Worm (Caenorhabditis elegans): ENCODE measurements around the gene Y41C4A.12.

Y41C4A.12 gene

ce11 chrIII:11738482-11738881 lies 12.0 kb upstream of the Y41C4A.12 start (continued):
- TF ChIP-seq hpl-2 (GFP tag; optimal IDR thresholded peaks at IDR 0.05) (no peak), F16B12.6 (tag; optimal IDR thresholded peaks at IDR 0.05) (no peak), nhr-28 (tag; optimal IDR thresholded peaks at IDR 0.05) (no peak), snu-23 (GFP tag; optimal IDR thresholded peaks at IDR 0.05) (peak; percentile 70), Y116A8C.19 (tag; optimal IDR thresholded peaks at IDR 0.05; ENCODE audit: borderline replicate concordance) (no peak), nhr-19 (GFP tag; conservative IDR thresholded peaks at IDR 0.05) (peak; percentile 51), mef-2 (tag; optimal IDR thresholded peaks at IDR 0.05) (no peak), lin-39 (tag; optimal IDR thresholded peaks at IDR 0.05) (no peak), nhr-76 (tag; optimal IDR thresholded peaks at IDR 0.05) (no peak), nhr-47 (tag; optimal IDR thresholded peaks at IDR 0.05) (peak; percentile 38), lin-14 (GFP tag; optimal IDR thresholded peaks at IDR 0.05) (peak; percentile 87), zag-1 (tag; optimal IDR thresholded peaks at IDR 0.05) (peak; percentile 28), lin-13 (GFP tag; optimal IDR thresholded peaks at IDR 0.05) (no peak), ces-1 (GFP tag; optimal IDR thresholded peaks at IDR 0.05) (no peak), zip-4 (GFP tag; optimal IDR thresholded peaks at IDR 0.05) (no peak), mdl-1 (tag; optimal IDR thresholded peaks at IDR 0.05) (peak in 1 of 2 experiments; percentile 11), nhr-71 (tag; optimal IDR thresholded peaks at IDR 0.05) (peak; percentile 80), ets-5 (GFP tag; IDR thresholded peaks at IDR 0.05) (no peak), alr-1 (tag; optimal IDR thresholded peaks at IDR 0.05; ENCODE audit: borderline replicate concordance) (no peak), C34B4.2 (tag; optimal IDR thresholded peaks at IDR 0.05) (no peak), rnt-1 (tag; optimal IDR thresholded peaks at IDR 0.05) (peak; percentile 76), dsc-1 (tag; optimal IDR thresholded peaks at IDR 0.05) (peak; percentile 44), nhr-90 (tag; optimal IDR thresholded peaks at IDR 0.05; ENCODE audit: poor library complexity) (peak; percentile 8), isw-1 (GFP tag; IDR thresholded peaks at IDR 0.05) (peak; percentile 20; the same call in 1 of the 2 replicates), swsn-7 (tag; optimal IDR thresholded peaks at IDR 0.05) (peak; percentile 35), mab-9 (GFP tag; IDR thresholded peaks at IDR 0.05) (peak; percentile 52; the same call in 1 of the 2 replicates), nhr-85 (tag) (peak; percentile 85), skn-1 (tag; optimal IDR thresholded peaks at IDR 0.05) (peak; percentile 14)

- TF ChIP-seq sup-37 (GFP tag; optimal IDR thresholded peaks at IDR 0.05), result no peak
- TF ChIP-seq mep-1 (tag; optimal IDR thresholded peaks at IDR 0.05), result no peak
- TF ChIP-seq sox-4 (tag; optimal IDR thresholded peaks at IDR 0.05), result no peak
- no peak for TF ChIP-seq nhr-84 (tag; optimal IDR thresholded peaks at IDR 0.05)
- no peak for TF ChIP-seq ceh-63 (GFP tag; optimal IDR thresholded peaks at IDR 0.05)
- no peak for TF ChIP-seq mab-9 (GFP tag; IDR thresholded peaks at IDR 0.05)
- TF ChIP-seq lir-3 (tag; optimal IDR thresholded peaks at IDR 0.05; ENCODE audit: poor library complexity), result no peak
- TF ChIP-seq nhr-47 (tag; optimal IDR thresholded peaks at IDR 0.05), result no peak
- TF ChIP-seq lin-35 (GFP tag; optimal IDR thresholded peaks at IDR 0.05), result no peak
- TF ChIP-seq isw-1 (GFP tag; IDR thresholded peaks at IDR 0.05), result no peak
- TF ChIP-seq dpl-1 (GFP tag; optimal IDR thresholded peaks at IDR 0.05), result no peak
Observed at ce11 chrIII:11737527-11737926, 11.0 kb upstream of the Y41C4A.12 start, which contains the start of gene sup-1. TSS of gene sup-1 (minus strand) at chrIII:11737627.

- TF ChIP-seq pag-3 (tag; optimal IDR thresholded peaks at IDR 0.05; ENCODE audit: borderline replicate concordance, insufficient read depth), result no peak
- TF ChIP-seq hpl-2 (GFP tag; optimal IDR thresholded peaks at IDR 0.05), result no peak
- TF ChIP-seq Y116A8C.19 (tag; optimal IDR thresholded peaks at IDR 0.05; ENCODE audit: borderline replicate concordance), result no peak
- no peak for TF ChIP-seq nhr-90 (tag; optimal IDR thresholded peaks at IDR 0.05; ENCODE audit: poor library complexity)
Observed at ce11 chrIII:11732943-11733342, 6.5 kb upstream of the Y41C4A.12 start.

ce11 chrIII:11732056-11732455 lies 5.6 kb upstream of the Y41C4A.12 start, which contains the start of gene Y41C4A.21:
TSS of gene Y41C4A.21 (plus strand) at chrIII:11732356.
- TF ChIP-seq nhr-47 (tag; optimal IDR thresholded peaks at IDR 0.05), result no peak
- no peak for TF ChIP-seq nhr-11 (tag; optimal IDR thresholded peaks at IDR 0.05)
- no peak for TF ChIP-seq lin-39 (tag; optimal IDR thresholded peaks at IDR 0.05)
- no peak for TF ChIP-seq rnt-1 (tag; optimal IDR thresholded peaks at IDR 0.05)
- no peak for TF ChIP-seq zip-4 (GFP tag; optimal IDR thresholded peaks at IDR 0.05)
- TF ChIP-seq nhr-12 (tag; optimal IDR thresholded peaks at IDR 0.05), result no peak
- TF ChIP-seq jun-1 (tag; optimal IDR thresholded peaks at IDR 0.05), result no peak
- no peak for TF ChIP-seq lir-3 (tag; optimal IDR thresholded peaks at IDR 0.05; ENCODE audit: poor library complexity)
- no peak for TF ChIP-seq ceh-88 (GFP tag; IDR thresholded peaks at IDR 0.05)
- no peak for TF ChIP-seq egl-27 (tag; optimal IDR thresholded peaks at IDR 0.05)
- no peak for TF ChIP-seq sox-4 (tag; optimal IDR thresholded peaks at IDR 0.05)
- TF ChIP-seq mep-1 (tag; optimal IDR thresholded peaks at IDR 0.05), result no peak
- no peak for TF ChIP-seq fos-1 (tag; optimal IDR thresholded peaks at IDR 0.05)
- TF ChIP-seq ceh-63 (GFP tag; optimal IDR thresholded peaks at IDR 0.05), result no peak
- no peak for TF ChIP-seq alr-1 (tag; optimal IDR thresholded peaks at IDR 0.05; ENCODE audit: borderline replicate concordance)
- no peak for TF ChIP-seq vab-15 (tag; optimal IDR thresholded peaks at IDR 0.05)

All from whole organism, L1 larva.